Fruit fly (Drosophila melanogaster) whole organism, embryonic: Measurements from ENCODE around the gene CG13144.

Experiments
- BEAF-32 ChIP-seq: fragments of 200-800 bp; sonication (Bioruptor generic); optimal IDR thresholded peaks from 3 replicates; lab custom pipeline; 2017; ENCODE audit warnings: missing biosample characterization, missing genetic modification characterization, mild to moderate bottlenecking, moderate library complexity, missing genetic modification reagents
- Blimp-1 ChIP-seq: fragments of 200-800 bp; sonication (Bioruptor generic); optimal IDR thresholded peaks from 3 replicates; lab custom pipeline; 2018; ENCODE audit warnings: missing biosample characterization, missing genetic modification characterization, mild to moderate bottlenecking, moderate library complexity, missing genetic modification reagents
- BtbVII ChIP-seq: fragments of 200-800 bp; sonication (Bioruptor generic); optimal IDR thresholded peaks from 3 replicates; lab custom pipeline; 2017; ENCODE audit warnings: missing biosample characterization, mild to moderate bottlenecking, missing genetic modification characterization
- CG11456 ChIP-seq: fragments of 200-800 bp; sonication (Bioruptor generic); IDR thresholded peaks from 3 replicates; pipeline ENCODE4 v1.3.6; 2022; ENCODE audit warnings: missing biosample characterization, missing genetic modification characterization
- CG11504 ChIP-seq: fragments of 200-800 bp; sonication (Bioruptor generic); optimal IDR thresholded peaks from 3 replicates; lab custom pipeline; 2019; ENCODE audit warnings: missing biosample characterization, mild to moderate bottlenecking, missing genetic modification characterization, moderate library complexity
- CG11696 ChIP-seq: fragments of 200-800 bp; sonication (Bioruptor generic); IDR thresholded peaks from 2 replicates; pipeline ENCODE4 v1.3.6; 2022; ENCODE audit warnings: missing biosample characterization, missing genetic modification characterization
- CG12104 ChIP-seq: fragments of 200-800 bp; sonication (Bioruptor generic); optimal IDR thresholded peaks from 3 replicates; lab custom pipeline; 2016; ENCODE audit warnings: missing biosample characterization, missing genetic modification characterization
- CG13296 ChIP-seq: fragments of 200-800 bp; sonication (Bioruptor generic); optimal IDR thresholded peaks from 3 replicates; lab custom pipeline; 2018; ENCODE audit warnings: missing biosample characterization, mild to moderate bottlenecking, missing genetic modification characterization
- CG14014 ChIP-seq: fragments of 200-800 bp; sonication (Bioruptor generic); IDR thresholded peaks from 2 replicates; pipeline ENCODE4 v1.3.6; 2022; ENCODE audit warnings: missing biosample characterization, missing genetic modification characterization
- CG14860 ChIP-seq: fragments of 200-800 bp; sonication (Bioruptor generic); IDR thresholded peaks from 3 replicates; pipeline ENCODE4 v1.3.6; 2022; ENCODE audit warnings: missing biosample characterization, missing genetic modification characterization; ENCODE audit not compliant: partially characterized antibody
- CG16815 ChIP-seq: fragments of 200-800 bp; sonication (Bioruptor generic); optimal IDR thresholded peaks from 3 replicates; lab custom pipeline; 2017; ENCODE audit warnings: missing biosample characterization, mild to moderate bottlenecking, missing genetic modification characterization
- CG18011 ChIP-seq: fragments of 200-800 bp; sonication (Bioruptor generic); optimal IDR thresholded peaks from 2 replicates; lab custom pipeline; 2017; ENCODE audit warnings: missing biosample characterization, missing genetic modification characterization, mild to moderate bottlenecking, moderate library complexity, missing genotype
- CG1832 ChIP-seq: fragments of 200-800 bp; sonication (Bioruptor generic); optimal IDR thresholded peaks from 2 replicates; lab custom pipeline; 2017; ENCODE audit warnings: missing biosample characterization, mild to moderate bottlenecking, missing genetic modification characterization, inconsistent platforms
- CG2116 ChIP-seq: fragments of 200-800 bp; sonication (Bioruptor generic); optimal IDR thresholded peaks from 3 replicates; lab custom pipeline; 2018; ENCODE audit warnings: missing biosample characterization, mild to moderate bottlenecking, missing genetic modification characterization
- CG31224 ChIP-seq: fragments of 200-800 bp; sonication (Bioruptor generic); IDR thresholded peaks from 2 replicates; pipeline ENCODE4 v1.3.6; 2022; ENCODE audit warnings: missing biosample characterization, missing genetic modification characterization
- CG4328 ChIP-seq: fragments of 200-800 bp; sonication (Bioruptor generic); optimal IDR thresholded peaks from 3 replicates; lab custom pipeline; 2017; ENCODE audit warnings: missing biosample characterization, missing genetic modification reagents, missing genetic modification characterization
- CG4360 ChIP-seq: fragments of 200-800 bp; sonication (Bioruptor generic); IDR thresholded peaks from 2 replicates; pipeline ENCODE4 v1.3.6; 2022; ENCODE audit warnings: missing biosample characterization, missing genetic modification characterization
- CG43689 ChIP-seq: fragments of 200-800 bp; sonication (Bioruptor generic); IDR thresholded peaks from 2 replicates; pipeline ENCODE4 v1.3.6; 2022; ENCODE audit warnings: missing biosample characterization, missing genetic modification characterization
- CG6683 ChIP-seq: fragments of 200-800 bp; sonication (Bioruptor generic); optimal IDR thresholded peaks from 2 replicates; lab custom pipeline; 2017; ENCODE audit warnings: missing biosample characterization, mild to moderate bottlenecking, missing genetic modification characterization, missing genetic modification reagents
- CG6689 ChIP-seq: fragments of 200-800 bp; sonication (Bioruptor generic); IDR thresholded peaks from 2 replicates; pipeline ENCODE4 v1.3.6; 2022; ENCODE audit warnings: missing biosample characterization, missing genetic modification characterization
- CG6791 ChIP-seq: fragments of 200-800 bp; sonication (Bioruptor generic); IDR thresholded peaks from 3 replicates; pipeline ENCODE4 v1.3.6; 2022; ENCODE audit warnings: missing biosample characterization, missing genetic modification characterization; ENCODE audit not compliant: partially characterized antibody
- CG7786 ChIP-seq: fragments of 200-800 bp; sonication (Bioruptor generic); optimal IDR thresholded peaks from 2 replicates; lab custom pipeline; 2016; ENCODE audit warnings: missing biosample characterization, missing genetic modification characterization
- CG8089 ChIP-seq: fragments of 200-800 bp; sonication (Bioruptor generic); optimal IDR thresholded peaks from 3 replicates; lab custom pipeline; 2016; ENCODE audit warnings: missing biosample characterization, missing genetic modification characterization
- Dad ChIP-seq: fragments of 200-800 bp; sonication (Bioruptor generic); optimal IDR thresholded peaks from 3 replicates; lab custom pipeline; 2016; ENCODE audit warnings: missing biosample characterization, missing genetic modification characterization
- Dek ChIP-seq: fragments of 200-800 bp; sonication (Bioruptor generic); optimal IDR thresholded peaks from 3 replicates; lab custom pipeline; 2019; ENCODE audit warnings: missing biosample characterization, mild to moderate bottlenecking, missing genetic modification characterization, moderate library complexity
- Dip2 ChIP-seq: fragments of 200-800 bp; sonication (Bioruptor generic); IDR thresholded peaks from 2 replicates; pipeline ENCODE4 v1.3.6; 2022; ENCODE audit warnings: missing biosample characterization, missing genetic modification characterization
- Gug ChIP-seq: fragments of 200-800 bp; sonication (Bioruptor generic); IDR thresholded peaks from 4 replicates; pipeline ENCODE4 v1.3.6; 2022; ENCODE audit warnings: missing biosample characterization, missing genetic modification characterization
- HLHmδ ChIP-seq: fragments of 200-800 bp; sonication (Bioruptor generic); optimal IDR thresholded peaks from 2 replicates; lab custom pipeline; 2018; ENCODE audit warnings: missing biosample characterization, mild to moderate bottlenecking, missing genetic modification characterization, moderate library complexity
- Hmx ChIP-seq: fragments of 200-800 bp; sonication (Bioruptor generic); optimal IDR thresholded peaks from 2 replicates; lab custom pipeline; 2016; ENCODE audit warnings: missing biosample characterization, missing genetic modification characterization
- Max ChIP-seq: fragments of 200-800 bp; sonication (Bioruptor generic); optimal IDR thresholded peaks from 2 replicates; lab custom pipeline; 2016; ENCODE audit warnings: missing biosample characterization, mild to moderate bottlenecking, missing genetic modification characterization
- Nf-YB ChIP-seq: fragments of 200-800 bp; sonication (Bioruptor generic); optimal IDR thresholded peaks from 3 replicates; lab custom pipeline; 2019; ENCODE audit warnings: missing biosample characterization, mild to moderate bottlenecking, missing genetic modification characterization, moderate library complexity
- TFAM ChIP-seq: fragments of 200-800 bp; sonication (Bioruptor generic); optimal IDR thresholded peaks from 2 replicates; lab custom pipeline; 2017; ENCODE audit warnings: missing biosample characterization, missing genetic modification characterization, inconsistent platforms
- al ChIP-seq: fragments of 200-800 bp; sonication (Bioruptor generic); IDR thresholded peaks from 2 replicates; pipeline ENCODE4 v1.3.6; 2022; ENCODE audit warnings: missing biosample characterization, missing genetic modification characterization
- amos ChIP-seq: fragments of 200-800 bp; sonication (Bioruptor generic); IDR thresholded peaks from 2 replicates; pipeline ENCODE4 v1.3.6; 2022; ENCODE audit warnings: missing biosample characterization, missing genetic modification characterization; ENCODE audit not compliant: partially characterized antibody
- bbx ChIP-seq: fragments of 200-800 bp; sonication (Bioruptor generic); IDR thresholded peaks from 2 replicates; pipeline ENCODE4 v1.3.6; 2022; ENCODE audit warnings: missing biosample characterization, missing genetic modification characterization; ENCODE audit not compliant: partially characterized antibody
- cg ChIP-seq: fragments of 200-800 bp; sonication (Bioruptor generic); optimal IDR thresholded peaks from 3 replicates; lab custom pipeline; 2019; ENCODE audit warnings: missing biosample characterization, mild to moderate bottlenecking, missing genetic modification characterization, moderate library complexity
- crp ChIP-seq, 2 experiments: fragments of 200-800 bp; sonication (Bioruptor generic); optimal IDR thresholded peaks; 2 replicates in 1 of 2; 3 replicates in 1 of 2; lab custom pipeline; 2017; ENCODE audit warnings: missing biosample characterization in 2 of 2, missing genetic modification characterization in 2 of 2, mild to moderate bottlenecking in 1 of 2, moderate library complexity in 1 of 2
- dimm ChIP-seq: fragments of 200-800 bp; sonication (Bioruptor generic); IDR thresholded peaks from 2 replicates; pipeline ENCODE4 v1.3.6; 2022; ENCODE audit warnings: missing biosample characterization, missing genetic modification characterization
- gce ChIP-seq: fragments of 200-800 bp; sonication (Bioruptor generic); IDR thresholded peaks from 3 replicates; pipeline ENCODE4 v1.3.6; 2022; ENCODE audit warnings: missing biosample characterization, missing genetic modification characterization
- gro ChIP-seq: fragments of 200-800 bp; sonication (Bioruptor generic); optimal IDR thresholded peaks from 2 replicates; lab custom pipeline; 2016; ENCODE audit warnings: missing biosample characterization, missing genetic modification characterization
- h ChIP-seq: fragments of >200 bp; optimal IDR thresholded peaks from 2 replicates; lab custom pipeline; 2017
- kay ChIP-seq: fragments of 200-800 bp; sonication (Bioruptor generic); optimal IDR thresholded peaks from 2 replicates; lab custom pipeline; 2016; ENCODE audit warnings: missing biosample characterization, missing genetic modification characterization
- lbe ChIP-seq: fragments of 200-800 bp; sonication (Bioruptor generic); optimal IDR thresholded peaks from 2 replicates; lab custom pipeline; 2016; ENCODE audit warnings: missing biosample characterization, mild to moderate bottlenecking, missing genetic modification characterization
- mld ChIP-seq: fragments of 200-800 bp; sonication (Bioruptor generic); IDR thresholded peaks from 3 replicates; pipeline ENCODE4 v1.3.6; 2022; ENCODE audit warnings: missing biosample characterization, missing genetic modification characterization; ENCODE audit not compliant: partially characterized antibody
- p53 ChIP-seq: fragments of 200-800 bp; sonication (Bioruptor generic); optimal IDR thresholded peaks from 2 replicates; lab custom pipeline; 2016; ENCODE audit warnings: missing biosample characterization, missing genetic modification characterization
- repo ChIP-seq: fragments of 200-800 bp; sonication (Bioruptor generic); optimal IDR thresholded peaks from 2 replicates; lab custom pipeline; 2016; ENCODE audit warnings: missing biosample characterization, missing genetic modification characterization
- sqz ChIP-seq: fragments of 200-800 bp; sonication (Bioruptor generic); optimal IDR thresholded peaks from 3 replicates; lab custom pipeline; 2018; ENCODE audit warnings: missing biosample characterization, mild to moderate bottlenecking, missing genetic modification characterization
- wor ChIP-seq: fragments of 200-800 bp; sonication (Bioruptor generic); IDR thresholded peaks from 2 replicates; pipeline ENCODE4 v1.3.6; 2022; ENCODE audit warnings: missing biosample characterization, missing genetic modification characterization
- zfh2 ChIP-seq: fragments of 200-800 bp; sonication (Bioruptor generic); optimal IDR thresholded peaks from 2 replicates; lab custom pipeline; 2016; ENCODE audit warnings: missing biosample characterization, missing genetic modification characterization

The CG13144 gene

dm6 chr2L:10506557-10507252 lies 15.5 kb upstream of the CG13144 start, which contains the start of the genes Myo31DF and CG6094 (continued):
- TF ChIP-seq CG11456 (GFP tag; lab: Robert Waterston, UW) = peak; percentile 66
- no peak for TF ChIP-seq Dip2
- TF ChIP-seq CG4360 (GFP tag; lab: Robert Waterston, UW) = peak; percentile 10; the same call in 1 of the 2 replicates
- no peak for TF ChIP-seq CG12104 (GFP tag; lab: Kevin White, UChicago)
- TF ChIP-seq TFAM (GFP tag; lab: Kevin White, UChicago) = no peak
- TF ChIP-seq Dad (GFP tag; lab: Kevin White, UChicago) = peak; percentile 55
- TF ChIP-seq gro = peak; percentile 38
- peak; percentile 38 for TF ChIP-seq CG7786
- no peak for TF ChIP-seq repo (GFP tag; lab: Kevin White, UChicago)
- TF ChIP-seq CG11696 (GFP tag; lab: Robert Waterston, UW) = 0 out of 2 replicates have a peak, but pooled peaks have one; percentile 17
- peak; percentile 46; the same call in 1 of the 4 replicates for TF ChIP-seq Gug
- TF ChIP-seq crp (GFP tag; optimal IDR thresholded peaks at IDR 0.05; lab: Kevin White, UChicago) = peak; percentile 76 to 98
- TF ChIP-seq CG1832 (GFP tag; lab: Kevin White, UChicago) = no peak
- no peak for TF ChIP-seq CG43689 (GFP tag; lab: Robert Waterston, UW)
- 0 out of 2 replicates have a peak, but pooled peaks have one; percentile 4 for TF ChIP-seq al (GFP tag; lab: Robert Waterston, UW)
- TF ChIP-seq p53 (GFP tag; lab: Kevin White, UChicago) = no peak
- TF ChIP-seq CG31224 (GFP tag; lab: Robert Waterston, UW) = no peak; the same call in 1 of the 2 replicates
- no peak for TF ChIP-seq CG6683 (GFP tag; lab: Kevin White, UChicago)
- TF ChIP-seq CG2116 = peak; percentile 74
- TF ChIP-seq Nf-YB = no peak
- TF ChIP-seq CG14014 (GFP tag; lab: Robert Waterston, UW) = 0 out of 2 replicates have a peak, but pooled peaks have one; percentile 26
- TF ChIP-seq h (lab: Kevin White, UChicago) = no peak
- TF ChIP-seq CG18011 = peak; percentile 27
- peak; percentile 32 for TF ChIP-seq Blimp-1 (GFP tag; lab: Kevin White, UChicago)
- TF ChIP-seq kay (GFP tag; lab: Kevin White, UChicago) = no peak
- peak; percentile 61 for TF ChIP-seq BEAF-32 (GFP tag; lab: Kevin White, UChicago)
- no peak for TF ChIP-seq CG14860 (GFP tag; lab: Robert Waterston, UW)
- TF ChIP-seq Max (GFP tag; lab: Kevin White, UChicago) = no peak
- no peak for TF ChIP-seq dimm
- TF ChIP-seq Hmx = no peak
- TF ChIP-seq HLHmδ = peak; percentile 79
- peak; percentile 42 for TF ChIP-seq zfh2 (GFP tag; lab: Kevin White, UChicago)
- no peak for TF ChIP-seq cg (GFP tag; lab: Kevin White, UChicago)
- TF ChIP-seq wor = no peak
- peak; percentile 23 for TF ChIP-seq CG13296 (GFP tag; lab: Kevin White, UChicago)
- TF ChIP-seq CG8089 (GFP tag; lab: Kevin White, UChicago) = no peak
- TF ChIP-seq sqz (GFP tag; lab: Kevin White, UChicago) = peak; percentile 42
- no peak for TF ChIP-seq lbe (GFP tag; lab: Kevin White, UChicago)
- no peak for TF ChIP-seq BtbVII (GFP tag; lab: Kevin White, UChicago)
- peak; percentile 65 for TF ChIP-seq bbx
- peak; percentile 68; the same call in 2 of the 3 replicates for TF ChIP-seq CG6791 (GFP tag; lab: Robert Waterston, UW)
- TF ChIP-seq gce (GFP tag; lab: Robert Waterston, UW) = no peak
- TF ChIP-seq CG4328 (GFP tag; lab: Kevin White, UChicago) = peak; percentile 19
- no peak for TF ChIP-seq CG16815 (GFP tag; lab: Kevin White, UChicago)
- TF ChIP-seq CG6689 (GFP tag; lab: Robert Waterston, UW) = no peak
- TF ChIP-seq CG11504 = peak; percentile 78
- peak; percentile 57; the same call in 1 of the 2 replicates for TF ChIP-seq amos
- TF ChIP-seq mld (GFP tag; lab: Robert Waterston, UW) = no peak
- TF ChIP-seq Dek (tag; lab: Kevin White, UChicago) = peak; percentile 33
